Worm (Caenorhabditis elegans): ENCODE results near the gene F58A3.3.

The F58A3.3 gene

DNA sequence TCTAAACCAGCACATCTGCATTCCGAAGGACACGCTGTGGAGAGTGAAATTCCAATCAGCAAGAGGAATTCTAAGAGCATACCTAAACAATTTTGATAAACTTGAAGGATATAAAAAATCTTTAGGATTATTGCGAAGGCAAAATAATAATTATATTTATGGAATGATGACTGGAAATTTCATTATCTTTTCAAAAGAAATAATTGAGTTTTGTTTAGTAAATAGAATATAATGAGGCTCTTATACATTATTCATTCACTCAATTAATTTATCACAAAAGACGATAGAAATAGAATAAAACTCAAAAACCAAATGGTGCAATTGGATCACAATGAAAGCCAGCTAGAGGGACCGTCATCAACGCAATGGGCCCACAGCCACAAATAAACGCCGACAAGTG, 33.3 kb upstream of the F58A3.3 start, which contains the start of gene pxn-2:
Gene pxn-2 (minus strand): TSS at position 101 of the 400 bp plus-strand sequence.
- TF ChIP-seq ZK546.5 (tag; optimal IDR thresholded peaks at IDR 0.05), result no peak
- TF ChIP-seq nhr-12 (tag; optimal IDR thresholded peaks at IDR 0.05), result no peak
- TF ChIP-seq sem-4 (tag; optimal IDR thresholded peaks at IDR 0.05), result no peak
- TF ChIP-seq lsy-2 (tag; optimal IDR thresholded peaks at IDR 0.05), result no peak
- TF ChIP-seq Y55F3AM.14 (GFP tag; optimal IDR thresholded peaks at IDR 0.05), result no peak
- TF ChIP-seq sma-3 (GFP tag; optimal IDR thresholded peaks at IDR 0.05), result no peak
- TF ChIP-seq unc-55 (GFP tag; optimal IDR thresholded peaks at IDR 0.05), result no peak
- TF ChIP-seq fos-1 (tag; optimal IDR thresholded peaks at IDR 0.05), result no peak
- no peak for TF ChIP-seq nhr-11 (tag; optimal IDR thresholded peaks at IDR 0.05)
- TF ChIP-seq gmeb-1 (tag; optimal IDR thresholded peaks at IDR 0.05), result no peak
- TF ChIP-seq aly-2 (tag; optimal IDR thresholded peaks at IDR 0.05), result no peak
- no peak for TF ChIP-seq ztf-11 (tag; optimal IDR thresholded peaks at IDR 0.05)
- TF ChIP-seq alr-1 (tag; optimal IDR thresholded peaks at IDR 0.05), result no peak
- TF ChIP-seq egl-27 (tag; optimal IDR thresholded peaks at IDR 0.05), result no peak
- no peak for TF ChIP-seq R02D3.7 (tag; optimal IDR thresholded peaks at IDR 0.05)
- TF ChIP-seq crh-2 (tag; optimal IDR thresholded peaks at IDR 0.05), result no peak
- no peak for TF ChIP-seq ceh-82 (tag; optimal IDR thresholded peaks at IDR 0.05)

DNA sequence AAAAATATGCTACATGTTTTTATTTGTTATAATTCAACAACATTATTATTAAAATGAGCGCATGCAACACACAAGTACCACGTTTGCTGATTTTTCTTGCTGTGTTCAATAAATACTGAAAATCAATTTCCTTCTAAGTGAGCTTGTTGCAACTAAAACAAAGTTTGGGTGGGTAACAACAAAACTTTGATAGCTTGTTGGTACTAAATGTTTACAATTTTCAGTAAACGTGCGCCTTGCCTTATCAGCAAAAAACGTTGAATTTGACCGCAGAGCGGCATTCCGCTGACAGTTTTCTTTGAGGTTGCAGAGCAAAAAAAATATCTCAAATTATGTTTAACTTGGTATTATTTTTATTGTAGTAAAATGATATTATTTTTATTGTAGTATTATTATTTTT, 31.1 kb upstream of the F58A3.3 start:
- no peak for TF ChIP-seq lsy-2 (tag; optimal IDR thresholded peaks at IDR 0.05)
- TF ChIP-seq sma-9 (GFP tag; optimal IDR thresholded peaks at IDR 0.05), result no peak
- no peak for TF ChIP-seq sma-9 (tag; optimal IDR thresholded peaks at IDR 0.05)
- no peak for TF ChIP-seq lin-13 (GFP tag; optimal IDR thresholded peaks at IDR 0.05)
- no peak for TF ChIP-seq mdl-1 (tag; optimal IDR thresholded peaks at IDR 0.05)
- TF ChIP-seq nhr-77 (tag; optimal IDR thresholded peaks at IDR 0.05), result no peak
- TF ChIP-seq crh-2 (tag; optimal IDR thresholded peaks at IDR 0.05), result no peak
- no peak for TF ChIP-seq lin-39 (tag; optimal IDR thresholded peaks at IDR 0.05)
- no peak for TF ChIP-seq ztf-1 (GFP tag; conservative IDR thresholded peaks at IDR 0.05)
- TF ChIP-seq ztf-11 (tag; optimal IDR thresholded peaks at IDR 0.05), result no peak
- TF ChIP-seq sem-4 (tag; optimal IDR thresholded peaks at IDR 0.05), result no peak
- TF ChIP-seq nhr-12 (tag; optimal IDR thresholded peaks at IDR 0.05), result no peak
- no peak for TF ChIP-seq peb-1 (tag; optimal IDR thresholded peaks at IDR 0.05)
- TF ChIP-seq nhr-10 (tag; optimal IDR thresholded peaks at IDR 0.05), result no peak
- no peak for TF ChIP-seq ztf-4 (tag; optimal IDR thresholded peaks at IDR 0.05)
- no peak for TF ChIP-seq unc-39 (tag; optimal IDR thresholded peaks at IDR 0.05)
- TF ChIP-seq elt-1 (tag; optimal IDR thresholded peaks at IDR 0.05), result no peak
- no peak for TF ChIP-seq ceh-16 (tag; optimal IDR thresholded peaks at IDR 0.05)
- no peak for TF ChIP-seq Y55F3AM.14 (GFP tag; optimal IDR thresholded peaks at IDR 0.05)

DNA sequence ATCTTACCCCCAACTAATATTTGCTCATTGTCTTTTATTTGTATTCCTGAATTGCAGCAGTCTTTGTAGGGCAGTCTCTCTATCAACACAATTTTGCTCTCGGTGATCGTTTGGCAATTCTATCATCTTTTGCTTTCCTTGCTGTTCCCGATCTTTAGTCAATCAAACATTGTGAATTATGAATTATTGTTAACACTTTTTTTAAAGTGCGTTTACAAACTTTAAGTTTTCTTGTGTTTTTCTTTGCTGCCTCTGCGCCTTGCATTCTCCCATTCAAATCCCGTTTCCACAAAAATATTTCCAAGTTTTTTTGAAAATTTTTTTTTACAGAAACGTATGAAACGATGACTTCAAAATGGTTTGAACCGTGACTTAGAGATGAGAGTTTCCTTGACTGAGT, 30.4 kb upstream of the F58A3.3 start, which contains the start of gene ver-4:
Gene ver-4 (plus strand): TSS at position 301 of the 400 bp plus-strand sequence.
- TF ChIP-seq ztf-11 (tag; optimal IDR thresholded peaks at IDR 0.05) (no peak), dmd-4 (tag; optimal IDR thresholded peaks at IDR 0.05) (no peak), sma-9 (GFP tag; optimal IDR thresholded peaks at IDR 0.05) (no peak), sma-9 (tag; optimal IDR thresholded peaks at IDR 0.05) (no peak), nhr-11 (tag; optimal IDR thresholded peaks at IDR 0.05) (no peak), nhr-21 (tag; optimal IDR thresholded peaks at IDR 0.05) (no peak), mdl-1 (tag; optimal IDR thresholded peaks at IDR 0.05) (no peak), F13H6.1 (tag; optimal IDR thresholded peaks at IDR 0.05) (no peak), nhr-237 (tag; optimal IDR thresholded peaks at IDR 0.05) (no peak), lin-13 (GFP tag; optimal IDR thresholded peaks at IDR 0.05) (no peak), Y55F3AM.14 (GFP tag; optimal IDR thresholded peaks at IDR 0.05) (no peak), sma-3 (GFP tag; optimal IDR thresholded peaks at IDR 0.05) (no peak), nhr-25 (tag; optimal IDR thresholded peaks at IDR 0.05) (no peak), C34F6.9 (tag; optimal IDR thresholded peaks at IDR 0.05) (no peak), crh-2 (tag; optimal IDR thresholded peaks at IDR 0.05) (no peak), unc-55 (GFP tag; optimal IDR thresholded peaks at IDR 0.05) (no peak), ZK546.5 (tag; optimal IDR thresholded peaks at IDR 0.05) (no peak)

DNA sequence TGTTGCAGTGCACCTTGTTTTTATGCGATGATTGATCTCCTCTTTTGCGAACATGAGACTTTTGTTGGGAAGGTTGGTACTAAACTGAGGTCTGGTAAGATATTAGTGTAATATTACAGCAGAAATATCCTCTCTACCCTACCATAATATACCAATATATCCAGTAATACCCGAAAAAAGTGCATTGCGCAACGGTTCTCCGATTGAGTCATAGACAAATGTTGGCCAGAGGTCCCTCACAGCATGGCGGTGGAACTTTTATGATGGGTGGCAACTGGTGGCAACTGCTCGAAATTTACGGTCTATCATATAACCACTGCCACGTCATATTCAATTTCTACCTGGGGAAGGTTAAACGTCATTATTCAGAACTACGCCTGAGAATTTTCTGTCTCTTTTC, 23.2 kb upstream of the F58A3.3 start:
- TF ChIP-seq zag-1 (tag; optimal IDR thresholded peaks at IDR 0.05) (no peak), mdl-1 (tag; optimal IDR thresholded peaks at IDR 0.05) (no peak), crh-2 (tag; optimal IDR thresholded peaks at IDR 0.05) (no peak), elt-3 (tag; optimal IDR thresholded peaks at IDR 0.05) (no peak), ztf-11 (tag; optimal IDR thresholded peaks at IDR 0.05) (no peak), lin-11 (tag; optimal IDR thresholded peaks at IDR 0.05) (no peak)
